Worm (Caenorhabditis elegans) whole organism, late embryonic: ENCODE data around the gene F47B8.1.
"Not testable (repeated sequence)": the region's sequence is repeated elsewhere in the genome, so short reads cannot be mapped to it uniquely, and the experiment has no call there.

Experiments
- C08G9.2 ChIP-seq: sonication (generic microtip); optimal IDR thresholded peaks from 2 replicates; lab custom pipeline; 2016; ENCODE audit warnings: mild to moderate bottlenecking, missing genetic modification characterization, moderate library complexity, missing compliant biosample characterization
- C38D4.7 ChIP-seq: fragments of 200-800 bp; sonication (Bioruptor generic); optimal IDR thresholded peaks from 2 replicates; lab custom pipeline; 2018; ENCODE audit warnings: mild to moderate bottlenecking, missing genetic modification characterization, moderate library complexity, missing compliant biosample characterization
- ama-1 ChIP-seq: fragments of 150-350 bp; optimal IDR thresholded peaks from 2 replicates; lab custom pipeline; 2014
- ceh-14 ChIP-seq: sonication (generic microtip); optimal IDR thresholded peaks from 2 replicates; lab custom pipeline; 2016; ENCODE audit warnings: missing genotype, missing genetic modification characterization, missing compliant biosample characterization
- ceh-19 ChIP-seq: fragments of 200-800 bp; sonication (Bioruptor generic); optimal IDR thresholded peaks from 2 replicates; lab custom pipeline; 2018; ENCODE audit warnings: mild to moderate bottlenecking, missing genetic modification characterization, missing compliant biosample characterization
- ceh-24 ChIP-seq: sonication (generic microtip); optimal IDR thresholded peaks from 2 replicates; lab custom pipeline; 2016; ENCODE audit warnings: mild to moderate bottlenecking, missing genetic modification characterization, missing compliant biosample characterization
- ceh-30 ChIP-seq: fragments of 150-350 bp; optimal IDR thresholded peaks from 2 replicates; lab custom pipeline; 2014; ENCODE audit warnings: missing biosample characterization, missing genetic modification characterization
- ceh-34 ChIP-seq: sonication (generic microtip); optimal IDR thresholded peaks from 2 replicates; lab custom pipeline; 2016; ENCODE audit warnings: mild to moderate bottlenecking, missing genetic modification characterization, missing compliant biosample characterization
- ceh-45 ChIP-seq: fragments of 200-800 bp; sonication (Bioruptor generic); IDR thresholded peaks from 2 replicates; pipeline ENCODE4 v1.3.6; 2022; ENCODE audit warnings: missing genetic modification reagents, missing genetic modification characterization, missing compliant biosample characterization
- ceh-48 ChIP-seq: sonication (generic microtip); optimal IDR thresholded peaks from 2 replicates; lab custom pipeline; 2016; ENCODE audit warnings: missing genetic modification characterization, inconsistent platforms, missing compliant biosample characterization
- ceh-6 ChIP-seq: fragments of 200-800 bp; sonication (Bioruptor generic); optimal IDR thresholded peaks from 2 replicates; lab custom pipeline; 2018; ENCODE audit warnings: mild to moderate bottlenecking, missing genetic modification characterization, missing compliant biosample characterization
- che-1 ChIP-seq: sonication (generic microtip); optimal IDR thresholded peaks from 2 replicates; lab custom pipeline; 2016; ENCODE audit warnings: mild to moderate bottlenecking, missing genetic modification characterization, missing compliant biosample characterization
- dmd-4 ChIP-seq: sonication (generic microtip); optimal IDR thresholded peaks from 2 replicates; lab custom pipeline; 2016; ENCODE audit warnings: borderline replicate concordance, missing genetic modification characterization, missing compliant biosample characterization
- dve-1 ChIP-seq: sonication (generic microtip); optimal IDR thresholded peaks from 2 replicates; lab custom pipeline; 2017; ENCODE audit warnings: antibody characterized with exemption, mild to moderate bottlenecking, missing genetic modification characterization, missing compliant biosample characterization
- elt-2 ChIP-seq: sonication (generic microtip); optimal IDR thresholded peaks from 2 replicates; lab custom pipeline; 2016; ENCODE audit warnings: missing genetic modification reagents, missing genetic modification characterization, missing compliant biosample characterization
- elt-4 ChIP-seq: sonication (generic microtip); optimal IDR thresholded peaks from 2 replicates; lab custom pipeline; 2016; ENCODE audit warnings: missing genetic modification characterization, missing compliant biosample characterization
- ets-4 ChIP-seq: sonication (generic microtip); optimal IDR thresholded peaks from 2 replicates; lab custom pipeline; 2016; ENCODE audit warnings: missing genetic modification characterization, missing compliant biosample characterization
- fkh-10 ChIP-seq: fragments of 150-350 bp; optimal IDR thresholded peaks from 2 replicates; lab custom pipeline; 2014; ENCODE audit warnings: missing biosample characterization, missing genetic modification reagents, missing genetic modification characterization
- fkh-6 ChIP-seq: sonication (generic microtip); optimal IDR thresholded peaks from 2 replicates; lab custom pipeline; 2016; ENCODE audit warnings: missing genetic modification characterization, missing compliant biosample characterization
- hlh-30 ChIP-seq: sonication (generic microtip); optimal IDR thresholded peaks from 2 replicates; lab custom pipeline; 2017; ENCODE audit warnings: antibody characterized with exemption, missing genetic modification characterization, missing compliant biosample characterization; ENCODE audit not compliant: insufficient read depth
- hlh-6 ChIP-seq: sonication (generic microtip); optimal IDR thresholded peaks from 2 replicates; lab custom pipeline; 2016; ENCODE audit warnings: missing genotype, missing genetic modification characterization, missing compliant biosample characterization
- lim-6 ChIP-seq: sonication (generic microtip); optimal IDR thresholded peaks from 2 replicates; lab custom pipeline; 2016; ENCODE audit warnings: missing genetic modification characterization, missing compliant biosample characterization
- lin-11 ChIP-seq: fragments of 200-800 bp; sonication (Bioruptor generic); optimal IDR thresholded peaks from 2 replicates; lab custom pipeline; 2018; ENCODE audit warnings: mild to moderate bottlenecking, missing genetic modification characterization, missing compliant biosample characterization
- mec-3 ChIP-seq: sonication (generic microtip); optimal IDR thresholded peaks from 2 replicates; lab custom pipeline; 2016; ENCODE audit warnings: borderline replicate concordance, missing genetic modification characterization, missing compliant biosample characterization
- nfya-1 ChIP-seq: sonication (generic microtip); optimal IDR thresholded peaks from 2 replicates; lab custom pipeline; 2017; ENCODE audit warnings: missing genetic modification characterization, mild to moderate bottlenecking, missing compliant biosample characterization, antibody characterized with exemption, moderate library complexity
- nhr-11 ChIP-seq: fragments of 150-350 bp; optimal IDR thresholded peaks from 2 replicates; lab custom pipeline; 2014; ENCODE audit warnings: missing biosample characterization, missing genetic modification characterization
- nhr-232 ChIP-seq: sonication (generic microtip); optimal IDR thresholded peaks from 2 replicates; lab custom pipeline; 2016; ENCODE audit warnings: missing genetic modification characterization, missing compliant biosample characterization
- npax-4 ChIP-seq: sonication (generic microtip); optimal IDR thresholded peaks from 2 replicates; lab custom pipeline; 2016; ENCODE audit warnings: missing genetic modification characterization, missing compliant biosample characterization
- odd-2 ChIP-seq: sonication (generic microtip); optimal IDR thresholded peaks from 2 replicates; lab custom pipeline; 2017; ENCODE audit warnings: antibody characterized with exemption, mild to moderate bottlenecking, missing genetic modification characterization, missing compliant biosample characterization
- pag-3 ChIP-seq: sonication (generic microtip); optimal IDR thresholded peaks from 2 replicates; lab custom pipeline; 2016; ENCODE audit warnings: missing compliant biosample characterization, missing genetic modification characterization, borderline replicate concordance
- pax-1 ChIP-seq: fragments of 150-350 bp; optimal IDR thresholded peaks from 2 replicates; lab custom pipeline; 2014; ENCODE audit warnings: missing biosample characterization, missing genetic modification characterization
- pha-2 ChIP-seq: sonication (generic microtip); optimal IDR thresholded peaks from 2 replicates; lab custom pipeline; 2017; ENCODE audit warnings: mild to moderate bottlenecking, missing genetic modification characterization, missing compliant biosample characterization
- pqm-1 ChIP-seq: sonication (generic microtip); optimal IDR thresholded peaks from 2 replicates; lab custom pipeline; 2016; ENCODE audit warnings: missing genetic modification characterization, missing compliant biosample characterization
- pros-1 ChIP-seq: fragments of 150-350 bp; optimal IDR thresholded peaks from 2 replicates; lab custom pipeline; 2014; ENCODE audit warnings: missing biosample characterization, missing genetic modification reagents, missing genetic modification characterization
- ref-2 ChIP-seq: sonication (generic microtip); optimal IDR thresholded peaks from 2 replicates; lab custom pipeline; 2016; ENCODE audit warnings: missing genetic modification characterization, missing compliant biosample characterization
- rnt-1 ChIP-seq: sonication (generic microtip); optimal IDR thresholded peaks from 2 replicates; lab custom pipeline; 2016; ENCODE audit warnings: missing genetic modification characterization, missing compliant biosample characterization
- sdc-2 ChIP-seq: sonication (generic microtip); optimal IDR thresholded peaks from 2 replicates; lab custom pipeline; 2016; ENCODE audit warnings: missing genotype, missing genetic modification characterization, missing compliant biosample characterization
- tbx-2 ChIP-seq: sonication (generic microtip); optimal IDR thresholded peaks from 2 replicates; lab custom pipeline; 2016; ENCODE audit warnings: missing genetic modification characterization, missing compliant biosample characterization
- unc-3 ChIP-seq, 2 experiments: fragments of 200-800 bp in 1 of 2; sonication (Bioruptor generic) in 1 of 2; sonication (generic microtip) in 1 of 2; conservative IDR thresholded peaks in 1 of 2; optimal IDR thresholded peaks in 1 of 2; 2 replicates each; pipeline versions ENCODE4 v1.3.6 to Lab custom; 2016 to 2022; ENCODE audit warnings: missing compliant biosample characterization in 2 of 2, missing genetic modification characterization in 2 of 2, missing genetic modification reagents in 1 of 2
- unc-86 ChIP-seq: sonication (generic microtip); optimal IDR thresholded peaks from 2 replicates; lab custom pipeline; 2016; ENCODE audit warnings: missing genetic modification characterization, missing compliant biosample characterization
- ztf-16 ChIP-seq: sonication (generic microtip); optimal IDR thresholded peaks from 2 replicates; lab custom pipeline; 2017; ENCODE audit warnings: missing genetic modification characterization, missing compliant biosample characterization

F47B8.1 gene

ce11 chrV:14274268-14274667 is 39.9 kb downstream of the F47B8.1 start, which contains the start of gene F40G12.7:
F40G12.7 (plus strand) TSS chrV:14274568.
- not testable (repeated sequence) for TF ChIP-seq lin-11 (tag; lab: Kevin White, UChicago); rnt-1 (tag; lab: Kevin White, UChicago); unc-3 (GFP tag; conservative IDR thresholded peaks at IDR 0.05; lab: Robert Waterston, UW); unc-3 (tag; optimal IDR thresholded peaks at IDR 0.05; lab: Kevin White, UChicago)

DNA sequence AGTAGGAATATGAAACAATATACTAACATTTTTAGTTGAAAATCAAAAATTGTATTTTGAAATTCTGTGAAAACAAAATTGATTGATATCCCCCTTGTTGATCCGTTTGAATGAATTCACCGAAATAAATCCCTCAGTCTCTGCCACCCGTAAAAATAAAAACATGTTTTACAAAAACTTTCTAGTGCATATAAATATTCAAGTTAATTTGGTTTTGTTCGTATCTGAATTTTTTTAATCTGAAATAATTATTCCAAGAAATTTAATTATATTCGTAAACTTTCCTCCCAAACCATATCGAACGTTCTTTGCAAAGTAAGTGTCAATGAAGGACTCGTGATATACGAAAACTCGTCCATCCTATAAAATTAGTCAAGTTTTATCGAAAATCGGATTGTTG is 41.1 kb downstream of the F47B8.1 start, which contains the start of gene F40G12.6:
Gene F40G12.6, minus strand, starts transcription at position 101 of the 400 bp plus-strand sequence.
- TF ChIP-seq ref-2 (tag; lab: Kevin White, UChicago) (no peak), dve-1 (tag; lab: Kevin White, UChicago) (no peak), fkh-6 (tag; lab: Kevin White, UChicago) (no peak), ceh-6 (no peak), ceh-19 (GFP tag; lab: Kevin White, UChicago) (no peak), hlh-30 (tag; lab: Kevin White, UChicago) (no peak), ceh-48 (tag; lab: Kevin White, UChicago) (no peak), ceh-30 (tag; lab: Kevin White, UChicago) (no peak), elt-2 (tag; lab: Kevin White, UChicago) (no peak), hlh-6 (tag; lab: Kevin White, UChicago) (no peak), ets-4 (tag; lab: Kevin White, UChicago) (no peak), pqm-1 (no peak), mec-3 (tag; lab: Kevin White, UChicago) (no peak)

DNA sequence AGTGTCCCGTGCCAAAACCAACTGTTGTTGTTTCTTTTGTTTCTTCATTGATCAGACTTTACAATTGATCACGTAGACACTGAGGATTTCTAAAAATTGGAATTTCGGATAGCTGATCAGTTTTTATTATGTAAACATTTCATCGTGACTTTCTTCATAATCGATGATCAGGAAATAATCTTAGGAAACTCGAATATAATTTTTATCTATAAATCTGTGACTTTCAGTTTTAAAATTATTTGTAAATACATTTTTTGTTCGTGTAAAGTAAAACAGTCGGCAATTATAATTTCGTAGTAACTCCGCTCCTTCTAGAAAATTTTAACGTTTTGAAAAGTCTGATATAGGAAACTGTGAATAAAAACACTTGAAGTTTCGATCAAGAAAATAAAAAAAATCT is 43.4 kb downstream of the F47B8.1 start, which contains the start of gene F40G12.5:
Gene F40G12.5, minus strand, starts transcription at position 101 of the 400 bp plus-strand sequence.
- no peak for TF ChIP-seq pqm-1
- no peak for TF ChIP-seq ceh-24 (tag; lab: Kevin White, UChicago)
- TF ChIP-seq nhr-232 (tag; lab: Kevin White, UChicago), result no peak
- no peak for TF ChIP-seq lin-11 (tag; lab: Kevin White, UChicago)
- TF ChIP-seq ceh-30 (tag; lab: Kevin White, UChicago), result no peak
- no peak for TF ChIP-seq mec-3 (tag; lab: Kevin White, UChicago)
- TF ChIP-seq npax-4 (tag; lab: Kevin White, UChicago), result no peak
- TF ChIP-seq sdc-2, result no peak
- TF ChIP-seq pros-1, result no peak
- TF ChIP-seq dmd-4 (tag; lab: Kevin White, UChicago), result no peak
- TF ChIP-seq fkh-10 (GFP tag; lab: Kevin White, UChicago), result no peak
- no peak for TF ChIP-seq C08G9.2 (tag; lab: Kevin White, UChicago)
- no peak for TF ChIP-seq ztf-16
- TF ChIP-seq ceh-48 (tag; lab: Kevin White, UChicago), result no peak
- no peak for TF ChIP-seq ceh-14 (tag; lab: Kevin White, UChicago)
- TF ChIP-seq ceh-45, result no peak
- TF ChIP-seq elt-2 (tag; lab: Kevin White, UChicago), result no peak
- no peak for TF ChIP-seq ceh-34 (tag; lab: Kevin White, UChicago)
- TF ChIP-seq lim-6 (tag; lab: Kevin White, UChicago), result no peak
- TF ChIP-seq odd-2, result no peak

ce11 chrV:14268616-14269015 is 45.5 kb downstream of the F47B8.1 start, which contains the start of gene F40G12.4:
F40G12.4 (minus strand) TSS chrV:14268716.
- TF ChIP-seq tbx-2 (tag; lab: Kevin White, UChicago), result no peak
- TF ChIP-seq C38D4.7 (GFP tag; lab: Kevin White, UChicago), result no peak
- no peak for TF ChIP-seq pha-2 (tag; lab: Kevin White, UChicago)
- no peak for TF ChIP-seq che-1 (tag; lab: Kevin White, UChicago)
- TF ChIP-seq elt-4, result no peak
- no peak for TF ChIP-seq nfya-1
- no peak for TF ChIP-seq lim-6 (tag; lab: Kevin White, UChicago)
- TF ChIP-seq ztf-16, result no peak
- TF ChIP-seq ceh-19 (GFP tag; lab: Kevin White, UChicago), result no peak
- no peak for TF ChIP-seq pag-3
- no peak for TF ChIP-seq nhr-11 (tag; lab: Kevin White, UChicago)
- no peak for TF ChIP-seq ama-1
- TF ChIP-seq odd-2, result no peak
- no peak for TF ChIP-seq fkh-10 (GFP tag; lab: Kevin White, UChicago)
- TF ChIP-seq pax-1 (tag; lab: Kevin White, UChicago), result no peak
- no peak for TF ChIP-seq unc-86 (tag; lab: Kevin White, UChicago)
